Worm (Caenorhabditis elegans): Measurements from ENCODE around the gene ctns-1.

ce11 chrII:8126617-8127016, 10.1 kb downstream of the ctns-1 start:
- TF ChIP-seq nhr-12 (tag; optimal IDR thresholded peaks at IDR 0.05) (no peak), lsy-2 (tag; optimal IDR thresholded peaks at IDR 0.05) (no peak), snpc-4 (tag; optimal IDR thresholded peaks at IDR 0.05) (no peak), irx-1 (tag; optimal IDR thresholded peaks at IDR 0.05) (no peak), skn-1 (tag; optimal IDR thresholded peaks at IDR 0.05) (no peak)
